Worm (Caenorhabditis elegans) whole organism, L1 larva: Measurements from ENCODE around the gene str-31.

Source experiments
- Y116A8C.19 ChIP-seq: sonication (generic microtip); optimal IDR thresholded peaks from 2 replicates; lab custom pipeline; 2016; ENCODE audit warnings: missing compliant biosample characterization, missing genetic modification characterization, borderline replicate concordance
- aly-2 ChIP-seq: fragments of 150-350 bp; optimal IDR thresholded peaks from 2 replicates; lab custom pipeline; 2014; ENCODE audit warnings: missing biosample characterization, missing genetic modification characterization
- ceh-8 ChIP-seq: fragments of 200-800 bp; sonication (Bioruptor generic); optimal IDR thresholded peaks from 2 replicates; lab custom pipeline; 2018; ENCODE audit warnings: mild to moderate bottlenecking, missing genetic modification characterization, moderate library complexity, missing compliant biosample characterization
- dpl-1 ChIP-seq, 3 experiments: fragments of 150-350 bp in 2 of 3; sonication (generic microtip) in 1 of 3; optimal IDR thresholded peaks; 2 replicates each; lab custom pipeline; 2014 to 2017; ENCODE audit warnings: missing biosample characterization in 3 of 3, missing genetic modification characterization in 3 of 3, missing genetic modification reagents in 3 of 3
- dsc-1 ChIP-seq: sonication (generic microtip); optimal IDR thresholded peaks from 2 replicates; lab custom pipeline; 2016; ENCODE audit warnings: mild to moderate bottlenecking, missing genetic modification characterization, missing compliant biosample characterization
- efl-1 ChIP-seq, 4 experiments: fragments of 150-350 bp; optimal IDR thresholded peaks in 3 of 4; peaks in 1 of 4; 1 replicate in 1 of 4; 2 replicates in 3 of 4; lab custom pipeline; 2014; ENCODE audit warnings: missing biosample characterization in 2 of 4, missing genetic modification characterization in 2 of 4, missing genetic modification reagents in 2 of 4
- efl-3 ChIP-seq: fragments of 200-800 bp; sonication (Bioruptor generic); optimal IDR thresholded peaks from 2 replicates; lab custom pipeline; 2018; ENCODE audit warnings: mild to moderate bottlenecking, missing genetic modification characterization, missing compliant biosample characterization
- elt-2 ChIP-seq: sonication (generic microtip); optimal IDR thresholded peaks from 2 replicates; lab custom pipeline; 2016; ENCODE audit warnings: missing genetic modification characterization, mild to moderate bottlenecking, inconsistent platforms, missing compliant biosample characterization, missing genetic modification reagents
- fkh-4 ChIP-seq: sonication (generic microtip); optimal IDR thresholded peaks from 2 replicates; lab custom pipeline; 2016; ENCODE audit warnings: missing compliant biosample characterization, missing genetic modification characterization, borderline replicate concordance
- hlh-17 ChIP-seq: fragments of 200-800 bp; sonication (Bioruptor generic); optimal IDR thresholded peaks from 2 replicates; lab custom pipeline; 2018; ENCODE audit warnings: missing genetic modification characterization, mild to moderate bottlenecking, missing compliant biosample characterization, moderate library complexity, borderline replicate concordance
- hlh-4 ChIP-seq: sonication (generic microtip); optimal IDR thresholded peaks from 2 replicates; lab custom pipeline; 2016; ENCODE audit warnings: mild to moderate bottlenecking, missing genetic modification characterization, missing compliant biosample characterization
- hpl-2 ChIP-seq: fragments of 150-350 bp; optimal IDR thresholded peaks from 2 replicates; lab custom pipeline; 2014; ENCODE audit warnings: missing biosample characterization, missing genetic modification reagents, missing genetic modification characterization
- lin-14 ChIP-seq: fragments of 200-800 bp; sonication (Bioruptor generic); optimal IDR thresholded peaks from 2 replicates; lab custom pipeline; 2018; ENCODE audit warnings: mild to moderate bottlenecking, missing genetic modification characterization, moderate library complexity, missing compliant biosample characterization
- lin-15B ChIP-seq: fragments of 150-350 bp; sonication (generic microtip); optimal IDR thresholded peaks from 3 replicates; lab custom pipeline; 2014; ENCODE audit warnings: missing biosample characterization, missing genetic modification characterization
- lin-39 ChIP-seq: fragments of 150-350 bp; optimal IDR thresholded peaks from 2 replicates; lab custom pipeline; 2014; ENCODE audit warnings: missing biosample characterization, missing genetic modification reagents, missing genetic modification characterization
- nhr-19 ChIP-seq: fragments of 200-800 bp; sonication (Bioruptor generic); conservative IDR thresholded peaks from 2 replicates; pipeline ENCODE4 v1.3.6; 2022; ENCODE audit warnings: missing genetic modification characterization, missing compliant biosample characterization
- nhr-20 ChIP-seq: sonication (generic microtip); optimal IDR thresholded peaks from 2 replicates; lab custom pipeline; 2016; ENCODE audit warnings: mild to moderate bottlenecking, missing genetic modification characterization, missing compliant biosample characterization
- nhr-71 ChIP-seq: sonication (generic microtip); optimal IDR thresholded peaks from 2 replicates; lab custom pipeline; 2016; ENCODE audit warnings: mild to moderate bottlenecking, missing genetic modification characterization, moderate library complexity, missing compliant biosample characterization
- nhr-84 ChIP-seq: sonication (generic microtip); optimal IDR thresholded peaks from 2 replicates; lab custom pipeline; 2017; ENCODE audit warnings: missing biosample characterization, missing genetic modification characterization
- nhr-90 ChIP-seq: sonication (generic microtip); optimal IDR thresholded peaks from 2 replicates; lab custom pipeline; 2016; ENCODE audit warnings: mild to moderate bottlenecking, missing genetic modification characterization, missing compliant biosample characterization; ENCODE audit not compliant: poor library complexity
- pag-3 ChIP-seq: sonication (generic microtip); optimal IDR thresholded peaks from 2 replicates; lab custom pipeline; 2017; ENCODE audit warnings: missing genetic modification characterization, mild to moderate bottlenecking, missing compliant biosample characterization, antibody characterized with exemption, borderline replicate concordance; ENCODE audit not compliant: insufficient read depth
- pax-3 ChIP-seq: fragments of 200-800 bp; sonication (Bioruptor generic); optimal IDR thresholded peaks from 2 replicates; lab custom pipeline; 2018; ENCODE audit warnings: mild to moderate bottlenecking, missing genetic modification characterization, moderate library complexity, missing compliant biosample characterization
- rnt-1 ChIP-seq: sonication (generic microtip); optimal IDR thresholded peaks from 2 replicates; lab custom pipeline; 2016; ENCODE audit warnings: mild to moderate bottlenecking, missing genetic modification characterization, moderate library complexity, missing compliant biosample characterization
- sox-4 ChIP-seq: sonication (generic microtip); optimal IDR thresholded peaks from 2 replicates; lab custom pipeline; 2016; ENCODE audit warnings: missing genetic modification characterization, missing compliant biosample characterization
- sptf-1 ChIP-seq: fragments of 150-350 bp; optimal IDR thresholded peaks from 2 replicates; lab custom pipeline; 2014; ENCODE audit warnings: missing biosample characterization, missing genetic modification characterization
- sup-37 ChIP-seq: fragments of 200-800 bp; sonication (Bioruptor generic); optimal IDR thresholded peaks from 2 replicates; lab custom pipeline; 2018; ENCODE audit warnings: mild to moderate bottlenecking, missing genetic modification characterization, missing compliant biosample characterization
- swsn-7 ChIP-seq: sonication (generic microtip); optimal IDR thresholded peaks from 2 replicates; lab custom pipeline; 2016; ENCODE audit warnings: missing genetic modification characterization, missing compliant biosample characterization
- tlp-1 ChIP-seq: fragments of 150-350 bp; optimal IDR thresholded peaks from 2 replicates; lab custom pipeline; 2014; ENCODE audit warnings: missing biosample characterization, missing genetic modification characterization
- unc-30 ChIP-seq: sonication (generic microtip); optimal IDR thresholded peaks from 2 replicates; lab custom pipeline; 2017; ENCODE audit warnings: missing biosample characterization, missing genetic modification characterization
- unc-62 ChIP-seq: fragments of 150-350 bp; optimal IDR thresholded peaks from 2 replicates; lab custom pipeline; 2014; ENCODE audit warnings: missing biosample characterization, missing genetic modification reagents, missing genetic modification characterization
- unc-86 ChIP-seq: sonication (generic microtip); optimal IDR thresholded peaks from 2 replicates; lab custom pipeline; 2016; ENCODE audit warnings: missing genetic modification characterization, missing compliant biosample characterization
- unc-98 ChIP-seq: fragments of 200-800 bp; sonication (Bioruptor generic); IDR thresholded peaks from 2 replicates; pipeline ENCODE4 v1.3.6; 2022; ENCODE audit warnings: missing genetic modification characterization, missing compliant biosample characterization
- xbp-1 ChIP-seq: sonication (generic microtip); optimal IDR thresholded peaks from 2 replicates; lab custom pipeline; 2016; ENCODE audit warnings: missing genetic modification characterization, missing compliant biosample characterization
- zag-1 ChIP-seq: fragments of 150-350 bp; optimal IDR thresholded peaks from 2 replicates; lab custom pipeline; 2014; ENCODE audit warnings: missing biosample characterization, missing genetic modification characterization

str-31 gene

ce11 chrV:7508566-7509044 lies at the start of gene str-31, which contains the start of gene nhr-172:
Gene str-31 (minus strand): TSS chrV:7508666.
Gene nhr-172 (plus strand): TSS chrV:7508994.
- TF ChIP-seq sptf-1 (tag; lab: Kevin White, UChicago): no peak
- TF ChIP-seq swsn-7 (tag; lab: Kevin White, UChicago): no peak
- TF ChIP-seq nhr-84 (tag; lab: Kevin White, UChicago): no peak
- TF ChIP-seq Y116A8C.19: no peak
- no peak for TF ChIP-seq pag-3 (tag; lab: Kevin White, UChicago)
- TF ChIP-seq tlp-1 (tag; lab: Kevin White, UChicago): no peak
- no peak for TF ChIP-seq ceh-8 (GFP tag; lab: Kevin White, UChicago)

ce11 chrV:7555875-7556274 lies 47.4 kb upstream of the str-31 start:
- TF ChIP-seq hpl-2 (GFP tag; lab: Kevin White, UChicago): no peak
- TF ChIP-seq zag-1: no peak
- no peak for TF ChIP-seq dpl-1 (GFP tag; optimal IDR thresholded peaks at IDR 0.05; lab: Kevin White, UChicago)
- TF ChIP-seq fkh-4 (tag; lab: Kevin White, UChicago): peak; percentile 55
- TF ChIP-seq efl-3 (GFP tag; lab: Kevin White, UChicago): no peak
- no peak for TF ChIP-seq nhr-19
- TF ChIP-seq dsc-1 (tag; lab: Kevin White, UChicago): peak; percentile 78
- TF ChIP-seq unc-62: no peak
- TF ChIP-seq rnt-1: no peak
- no peak for TF ChIP-seq efl-1 (optimal IDR thresholded peaks at IDR 0.05; lab: Kevin White, UChicago)
- peak in 1 of 2 experiments; percentile 24 for TF ChIP-seq efl-1 (GFP tag; optimal IDR thresholded peaks at IDR 0.05 in 1 of 2; lab: Kevin White, UChicago)
- TF ChIP-seq sup-37 (GFP tag; lab: Kevin White, UChicago): no peak
- TF ChIP-seq hlh-17 (GFP tag; lab: Kevin White, UChicago): no peak
- TF ChIP-seq lin-15B: no peak

- TF ChIP-seq tlp-1 (tag; lab: Kevin White, UChicago): no peak
- TF ChIP-seq rnt-1: no peak
- TF ChIP-seq xbp-1 (tag; lab: Kevin White, UChicago): no peak
- peak; percentile 84 for TF ChIP-seq fkh-4 (tag; lab: Kevin White, UChicago)
- no peak for TF ChIP-seq nhr-90 (tag; lab: Kevin White, UChicago)
- TF ChIP-seq nhr-71 (tag; lab: Kevin White, UChicago): peak; percentile 8
- no peak for TF ChIP-seq unc-86
- no peak for TF ChIP-seq unc-98 (GFP tag; lab: Robert Waterston, UW)
- no peak for TF ChIP-seq aly-2 (tag; lab: Kevin White, UChicago)
- no peak for TF ChIP-seq pax-3
- no peak for TF ChIP-seq dpl-1 (GFP tag; optimal IDR thresholded peaks at IDR 0.05; lab: Kevin White, UChicago)
- peak; percentile 44 for TF ChIP-seq hlh-4 (tag; lab: Kevin White, UChicago)
- no peak for TF ChIP-seq unc-30 (tag; lab: Kevin White, UChicago)
- no peak for TF ChIP-seq sox-4
- peak; percentile 94 for TF ChIP-seq dsc-1 (tag; lab: Kevin White, UChicago)
- no peak for TF ChIP-seq elt-2 (tag; lab: Kevin White, UChicago)
These were observed 45.5 kb upstream of the str-31 start, which contains the start of gene ttr-10 for ce11 chrV:7553873-7554362. Gene ttr-10 (minus strand): TSS chrV:7553923.

- TF ChIP-seq dsc-1 (tag; lab: Kevin White, UChicago): peak; percentile 23
- no peak for TF ChIP-seq lin-14
- no peak for TF ChIP-seq lin-39 (tag; lab: Kevin White, UChicago)
- no peak for TF ChIP-seq nhr-20 (tag; lab: Kevin White, UChicago)
These were observed 43.4 kb upstream of the str-31 start, which contains the start of gene F19F10.3 for ce11 chrV:7551821-7552220. Gene F19F10.3 (plus strand): TSS chrV:7552121.
